Fruit fly (Drosophila melanogaster) Kc167 (cell line): Measurements from ENCODE around the gene CG15473.

Source experiments
- Myc ChIP-seq: fragments of >200 bp; optimal IDR thresholded peaks from 2 replicates; lab custom pipeline; 2017; ENCODE audit warnings: missing external identifiers
- Sin3A ChIP-seq: fragments of >200 bp; optimal IDR thresholded peaks from 2 replicates; lab custom pipeline; 2018; ENCODE audit warnings: missing external identifiers
- h ChIP-seq: fragments of >200 bp; optimal IDR thresholded peaks from 3 replicates; lab custom pipeline; 2018; ENCODE audit warnings: missing external identifiers
- insv ChIP-seq: fragments of >200 bp; optimal IDR thresholded peaks from 3 replicates; lab custom pipeline; 2018; ENCODE audit warnings: missing external identifiers
- psq ChIP-seq: fragments of >200 bp; optimal IDR thresholded peaks from 2 replicates; lab custom pipeline; 2017; ENCODE audit warnings: missing external identifiers
- ttk ChIP-seq: sonication (Bioruptor generic); optimal IDR thresholded peaks from 2 replicates; lab custom pipeline; 2017; ENCODE audit warnings: missing external identifiers

CG15473 gene

DNA sequence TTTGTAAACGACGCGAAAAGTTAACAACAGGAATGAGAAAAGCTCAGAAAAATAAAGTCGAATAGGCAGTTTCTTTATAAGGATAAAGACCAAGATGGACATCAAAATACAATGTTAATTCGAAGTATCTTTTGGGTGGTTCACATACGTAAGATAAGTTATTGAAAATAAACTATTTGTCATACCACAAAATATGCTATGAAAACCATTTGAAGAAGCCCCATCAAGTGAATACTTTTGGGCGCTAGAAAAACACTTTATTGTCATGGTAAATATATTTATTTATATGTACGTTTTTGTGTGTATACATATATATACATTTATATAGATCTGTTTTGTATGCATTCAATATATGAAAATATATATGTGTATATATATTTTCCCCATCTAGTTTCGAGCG lies 3.6 kb upstream of the CG15473 start:
- no peak for TF ChIP-seq psq
- no peak for TF ChIP-seq Sin3A (lab: Kevin White, UChicago)
- TF ChIP-seq ttk (lab: Kevin White, UChicago), result no peak
- TF ChIP-seq Myc (lab: Kevin White, UChicago), result no peak
- no peak for TF ChIP-seq insv
- TF ChIP-seq h (lab: Kevin White, UChicago), result no peak

dm6 chrX:4649751-4650150 lies 4.5 kb downstream of the CG15473 start, which contains the start of the genes Cbp80 and Torsin:
Gene Cbp80, plus strand, starts transcription at chrX:4650015.
Gene Torsin, minus strand, starts transcription at chrX:4650032.
- TF ChIP-seq insv, result no peak
- no peak for TF ChIP-seq Myc (lab: Kevin White, UChicago)
- no peak for TF ChIP-seq ttk (lab: Kevin White, UChicago)
- TF ChIP-seq psq, result no peak
- TF ChIP-seq Sin3A (lab: Kevin White, UChicago), result no peak
- TF ChIP-seq h (lab: Kevin White, UChicago), result no peak

dm6 chrX:4647316-4648046 lies 6.8 kb downstream of the CG15473 start, which contains the start of the genes HLH4C and mRpL30:
Gene HLH4C, minus strand, starts transcription at chrX:4647414.
Gene mRpL30, plus strand, starts transcription at chrX:4647871.
- no peak for TF ChIP-seq h (lab: Kevin White, UChicago)
- TF ChIP-seq Sin3A (lab: Kevin White, UChicago), result no peak
- no peak for TF ChIP-seq Myc (lab: Kevin White, UChicago)
- TF ChIP-seq ttk (lab: Kevin White, UChicago), result no peak
- no peak for TF ChIP-seq insv
- no peak for TF ChIP-seq psq

dm6 chrX:4644768-4645167 lies 9.5 kb downstream of the CG15473 start, which contains the start of gene CG3062:
Gene CG3062, minus strand, starts transcription at chrX:4644868.
- TF ChIP-seq psq (no peak), Sin3A (lab: Kevin White, UChicago) (no peak), ttk (lab: Kevin White, UChicago) (no peak), insv (no peak)

dm6 chrX:4643887-4644286 lies 10.4 kb downstream of the CG15473 start, which contains the start of gene CG3081:
Gene CG3081, minus strand, starts transcription at chrX:4643987.
- no peak for TF ChIP-seq Myc (lab: Kevin White, UChicago)
- TF ChIP-seq insv, result no peak
- no peak for TF ChIP-seq psq
- no peak for TF ChIP-seq h (lab: Kevin White, UChicago)
- no peak for TF ChIP-seq Sin3A (lab: Kevin White, UChicago)
- TF ChIP-seq ttk (lab: Kevin White, UChicago), result no peak

DNA sequence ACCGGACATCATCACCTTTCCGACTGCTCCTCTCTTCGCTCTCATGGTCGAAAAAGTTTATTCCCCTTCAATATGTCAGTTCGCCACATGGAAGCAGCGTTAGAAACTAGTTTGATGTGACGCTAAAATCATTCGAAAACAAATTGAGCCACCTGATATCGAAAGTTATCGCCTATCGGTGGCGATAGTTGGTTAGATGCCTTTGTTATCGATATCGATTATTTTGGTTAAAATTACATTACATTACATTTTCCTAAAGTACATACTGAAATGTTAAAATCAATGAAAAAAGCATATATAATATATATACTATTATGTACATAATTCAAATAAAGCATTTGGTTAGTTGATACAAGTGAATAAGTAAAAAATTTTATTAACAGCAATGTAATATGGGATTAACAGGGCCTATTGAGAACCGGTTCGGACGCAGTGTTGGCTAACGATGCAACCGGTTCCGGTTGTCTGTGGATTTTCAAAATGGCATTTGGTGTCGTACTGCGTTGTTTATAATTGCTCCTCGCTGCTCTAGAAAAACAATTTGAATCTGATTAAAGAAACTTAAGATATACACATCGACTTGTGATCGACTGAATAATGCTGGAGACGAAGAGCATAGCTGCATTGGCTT lies 18.3 kb downstream of the CG15473 start, which contains the start of the genes Alms1a and pon:
Gene Alms1a, minus strand, starts transcription at position 149 of the 631 bp plus-strand sequence.
Gene pon, plus strand, starts transcription at position 463 of the 631 bp plus-strand sequence.
- TF ChIP-seq psq (no peak), Sin3A (lab: Kevin White, UChicago) (no peak), Myc (lab: Kevin White, UChicago) (no peak), insv (no peak), h (lab: Kevin White, UChicago) (no peak), ttk (lab: Kevin White, UChicago) (no peak)

DNA sequence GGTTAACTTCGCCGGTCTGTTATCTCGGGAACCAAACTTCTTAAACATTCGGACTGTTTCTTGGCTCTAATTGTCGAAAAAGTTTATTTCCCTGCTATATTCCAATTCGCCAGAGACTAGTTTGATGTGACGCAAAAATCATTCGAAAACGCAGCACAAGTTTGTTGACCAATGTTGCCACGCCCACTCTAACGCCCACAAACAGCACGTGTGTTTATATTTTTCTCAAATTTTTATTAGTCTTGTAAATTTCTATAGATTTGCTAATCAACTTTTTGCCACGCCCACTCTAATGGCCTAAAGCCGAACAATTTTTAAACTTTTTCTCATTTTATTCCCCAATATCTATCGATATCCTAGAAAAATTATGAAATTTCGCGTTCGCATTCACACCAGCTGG lies 23.5 kb downstream of the CG15473 start, which contains the start of gene Alms1b:
Gene Alms1b, minus strand, starts transcription at position 101 of the 400 bp plus-strand sequence.
- TF ChIP-seq h (lab: Kevin White, UChicago) (no peak), Myc (lab: Kevin White, UChicago) (no peak), psq (no peak), Sin3A (lab: Kevin White, UChicago) (no peak), insv (no peak), ttk (lab: Kevin White, UChicago) (no peak)

DNA sequence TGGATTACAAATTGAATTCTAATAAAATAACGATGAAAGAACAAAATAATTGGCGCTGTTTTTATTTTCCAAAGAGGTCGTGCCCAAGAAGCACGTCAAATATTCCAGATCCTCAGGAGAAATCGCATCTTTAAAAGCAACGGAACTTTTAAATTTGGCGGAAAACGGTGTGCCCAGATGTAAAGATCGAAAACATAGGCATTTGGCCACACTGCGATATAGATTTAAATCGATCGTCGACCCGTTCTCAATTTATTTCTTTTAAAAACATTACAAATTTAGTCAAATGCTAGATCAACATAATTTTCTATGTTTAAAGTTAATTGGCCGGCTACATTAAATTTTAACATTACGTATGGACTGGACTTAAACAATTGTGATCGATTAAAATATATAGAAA lies 27.1 kb downstream of the CG15473 start:
- TF ChIP-seq insv (no peak), Sin3A (lab: Kevin White, UChicago) (no peak), Myc (lab: Kevin White, UChicago) (no peak), psq (no peak), h (lab: Kevin White, UChicago) (no peak), ttk (lab: Kevin White, UChicago) (no peak)

DNA sequence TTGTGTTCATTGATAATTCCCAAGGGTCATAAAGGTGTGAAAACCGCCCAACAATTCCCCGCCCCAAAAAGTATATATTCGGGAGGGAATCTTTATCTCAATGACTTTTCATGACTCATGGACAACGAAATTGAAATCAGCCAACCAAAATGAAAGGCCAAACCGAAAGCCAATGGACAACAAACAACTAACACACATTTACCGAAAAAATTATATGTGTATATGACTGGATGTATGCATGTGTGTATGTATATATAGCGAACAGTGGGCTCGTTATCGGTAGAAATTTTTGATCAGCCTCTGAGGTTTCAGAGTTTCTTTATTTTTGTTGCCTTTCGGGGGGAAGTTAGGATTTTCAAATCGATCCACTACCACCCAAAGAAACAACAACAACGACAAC lies 35.4 kb downstream of the CG15473 start:
- no peak for TF ChIP-seq h (lab: Kevin White, UChicago)
- no peak for TF ChIP-seq psq
- no peak for TF ChIP-seq Myc (lab: Kevin White, UChicago)
- no peak for TF ChIP-seq ttk (lab: Kevin White, UChicago)
- no peak for TF ChIP-seq Sin3A (lab: Kevin White, UChicago)
- no peak for TF ChIP-seq insv

DNA sequence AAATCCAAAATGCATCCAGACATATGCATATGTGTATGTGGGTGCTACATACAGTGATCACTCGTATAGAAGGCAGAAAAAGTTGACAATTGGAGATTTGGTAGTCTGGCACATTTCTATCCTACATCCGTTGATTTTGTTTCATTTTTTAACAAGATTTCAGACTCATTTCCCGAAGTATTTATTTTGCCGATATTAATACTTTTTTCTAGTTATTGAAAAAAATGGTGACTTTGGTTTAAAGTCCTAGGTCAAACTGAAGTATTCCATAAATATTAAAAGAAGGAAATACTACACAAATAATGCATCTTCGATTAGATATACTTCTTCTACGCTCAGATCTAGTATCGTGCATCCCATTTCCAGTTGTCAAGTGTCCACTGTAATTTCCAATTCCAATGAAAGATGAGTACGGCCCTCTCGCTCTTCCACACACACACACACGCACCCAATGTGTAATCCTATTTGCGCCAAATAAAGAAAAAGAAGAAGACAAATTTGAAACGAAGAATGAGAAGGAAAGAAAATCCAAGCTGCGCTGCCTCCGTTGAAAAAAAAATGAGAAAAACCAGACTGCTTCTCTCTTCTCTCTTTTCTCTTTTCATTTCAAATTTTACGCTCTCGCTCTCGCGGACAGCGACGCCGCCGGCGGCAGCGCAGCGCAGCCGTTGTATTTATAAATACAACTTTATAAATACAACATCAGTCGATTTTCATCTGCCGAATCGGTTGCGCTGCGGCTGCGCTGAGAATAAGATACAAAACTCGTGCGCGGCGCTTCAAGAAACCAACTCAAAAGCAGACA lies 37.2 kb downstream of the CG15473 start, which contains the start of gene peb:
Gene peb, plus strand, starts transcription at position 700 of the 805 bp plus-strand sequence.
- TF ChIP-seq insv (no peak), Sin3A (lab: Kevin White, UChicago) (no peak)

dm6 chrX:4615684-4616292 lies 38.5 kb downstream of the CG15473 start:
- TF ChIP-seq insv, result no peak
- TF ChIP-seq Myc (lab: Kevin White, UChicago), result no peak
- TF ChIP-seq h (lab: Kevin White, UChicago), result no peak
- no peak for TF ChIP-seq Sin3A (lab: Kevin White, UChicago)
- TF ChIP-seq psq, result no peak
- no peak for TF ChIP-seq ttk (lab: Kevin White, UChicago)
